Worm (Caenorhabditis elegans): ENCODE measurements around the gene srh-192.

DNA sequence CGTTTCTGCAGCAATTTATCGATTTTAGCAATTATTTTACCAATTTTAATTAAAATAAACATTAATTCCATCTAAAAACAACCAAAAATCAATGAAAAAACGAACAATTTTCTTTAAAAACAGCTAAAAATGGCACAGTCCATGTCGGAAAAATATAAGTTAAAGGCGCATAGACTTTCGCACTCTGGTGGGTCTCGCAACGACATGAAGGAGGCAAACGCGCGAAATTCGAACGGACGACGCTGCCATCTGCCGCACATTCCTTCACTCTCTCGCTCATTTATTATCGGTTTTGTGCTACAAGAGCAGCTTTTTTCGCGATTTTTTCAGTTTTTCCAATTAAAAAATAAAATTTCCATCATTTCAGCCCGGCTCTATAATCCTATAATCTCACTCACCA is 31.8 kb upstream of the srh-192 start, which contains the start of gene mcm-7:
- TF ChIP-seq nhr-67 (tag; optimal IDR thresholded peaks at IDR 0.05) (no peak), nfya-1 (tag; optimal IDR thresholded peaks at IDR 0.05; ENCODE audit: insufficient read depth) (peak; percentile 78), ztf-4 (tag; optimal IDR thresholded peaks at IDR 0.05) (no peak), nhr-25 (tag; optimal IDR thresholded peaks at IDR 0.05) (peak; percentile 68), ceh-82 (tag; optimal IDR thresholded peaks at IDR 0.05) (no peak), pha-4 (tag; optimal IDR thresholded peaks at IDR 0.05) (no peak), nhr-11 (tag; optimal IDR thresholded peaks at IDR 0.05) (no peak), skn-1 (tag; optimal IDR thresholded peaks at IDR 0.05) (no peak), ceh-9 (tag; optimal IDR thresholded peaks at IDR 0.05) (no peak), fkh-10 (GFP tag; optimal IDR thresholded peaks at IDR 0.05) (no peak), zag-1 (tag; optimal IDR thresholded peaks at IDR 0.05) (no peak), sea-2 (GFP tag; optimal IDR thresholded peaks at IDR 0.05) (no peak), ztf-11 (tag; optimal IDR thresholded peaks at IDR 0.05) (no peak), ama-1 (optimal IDR thresholded peaks at IDR 0.05) (peak; percentile 32)

Measured in whole organism, L3 larva.